Fruit fly (Drosophila melanogaster) whole organism, wandering third instar larva: Measurements from ENCODE around the gene CG17027.

ENCODE experiments used
- CG32264 ChIP-seq: fragments of 200-800 bp; sonication (Bioruptor generic); optimal IDR thresholded peaks from 2 replicates; lab custom pipeline; 2016; ENCODE audit warnings: missing biosample characterization, missing genetic modification characterization
- CrebA ChIP-seq: fragments of 200-800 bp; sonication (Bioruptor generic); optimal IDR thresholded peaks from 2 replicates; lab custom pipeline; 2016; ENCODE audit warnings: missing biosample characterization, mild to moderate bottlenecking, missing genetic modification characterization, borderline replicate concordance
- Dfd ChIP-seq: fragments of >200 bp; optimal IDR thresholded peaks from 2 replicates; lab custom pipeline; 2017; ENCODE audit warnings: missing biosample characterization, missing genetic modification characterization
- GATAd ChIP-seq: sonication (Bioruptor generic); optimal IDR thresholded peaks from 2 replicates; lab custom pipeline; 2016; ENCODE audit warnings: missing biosample characterization, missing genetic modification characterization
- HLH106 ChIP-seq: fragments of 200-800 bp; optimal IDR thresholded peaks from 3 replicates; lab custom pipeline; 2019; ENCODE audit warnings: missing biosample characterization, mild to moderate bottlenecking, missing genetic modification characterization, moderate library complexity
- Hnf4 ChIP-seq: fragments of 200-800 bp; sonication (Bioruptor generic); optimal IDR thresholded peaks from 2 replicates; lab custom pipeline; 2016; ENCODE audit warnings: missing biosample characterization, mild to moderate bottlenecking, missing genetic modification characterization
- Hr78 ChIP-seq: fragments of >200 bp; optimal IDR thresholded peaks from 2 replicates; lab custom pipeline; 2017; ENCODE audit warnings: missing biosample characterization, missing genetic modification characterization
- Hr83 ChIP-seq: fragments of 200-300 bp; sonication (Bioruptor generic); optimal IDR thresholded peaks from 2 replicates; lab custom pipeline; 2016; ENCODE audit warnings: missing biosample characterization, mild to moderate bottlenecking, missing genetic modification characterization, moderate library complexity; ENCODE audit not compliant: poor library complexity, severe bottlenecking
- Jra ChIP-seq: sonication (Bioruptor generic); optimal IDR thresholded peaks from 2 replicates; lab custom pipeline; 2016; ENCODE audit warnings: missing biosample characterization, missing genetic modification characterization
- N ChIP-seq: fragments of >200 bp; optimal IDR thresholded peaks from 2 replicates; lab custom pipeline; 2018; ENCODE audit warnings: missing biosample characterization, missing external identifiers, missing genetic modification characterization
- OdsH ChIP-seq: fragments of 200-800 bp; sonication (Bioruptor generic); optimal IDR thresholded peaks from 2 replicates; lab custom pipeline; 2016; ENCODE audit warnings: missing biosample characterization, mild to moderate bottlenecking, missing genetic modification characterization
- Rel ChIP-seq, 2 experiments: fragments of 200-800 bp; sonication (Bioruptor generic) in 1 of 2; optimal IDR thresholded peaks; 2 replicates in 1 of 2; 3 replicates in 1 of 2; lab custom pipeline; 2016 to 2019; ENCODE audit warnings: mild to moderate bottlenecking in 2 of 2, missing biosample characterization in 2 of 2, missing genetic modification characterization in 2 of 2, moderate library complexity in 1 of 2
- Sp1 ChIP-seq: fragments of 200-800 bp; sonication (Bioruptor generic); optimal IDR thresholded peaks from 3 replicates; lab custom pipeline; 2019; ENCODE audit warnings: missing biosample characterization, mild to moderate bottlenecking, missing genetic modification characterization, moderate library complexity
- Vsx2 ChIP-seq: fragments of 200-300, 225-300 bp; sonication (Bioruptor generic); optimal IDR thresholded peaks from 2 replicates; lab custom pipeline; 2018; ENCODE audit warnings: missing biosample characterization, missing genetic modification characterization; ENCODE audit not compliant: partially characterized antibody
- br ChIP-seq: fragments of 200-800 bp; sonication (Bioruptor generic); optimal IDR thresholded peaks from 2 replicates; lab custom pipeline; 2016; ENCODE audit warnings: missing biosample characterization, missing genetic modification characterization
- brk ChIP-seq: fragments of 200-800 bp; sonication (Bioruptor generic); optimal IDR thresholded peaks from 2 replicates; lab custom pipeline; 2016; ENCODE audit warnings: missing biosample characterization, mild to moderate bottlenecking, missing genetic modification characterization
- dl ChIP-seq, 2 experiments: fragments of 175-275, 200-275 bp in 1 of 2; fragments of 200-275 bp in 1 of 2; sonication (Bioruptor generic); optimal IDR thresholded peaks; lab custom pipeline; 2018; ENCODE audit warnings: mild to moderate bottlenecking in 2 of 2, missing biosample characterization in 2 of 2, missing genetic modification characterization in 2 of 2, moderate library complexity in 2 of 2; ENCODE audit not compliant: partially characterized antibody in 2 of 2, insufficient read depth in 1 of 2
- dmrt93B ChIP-seq: fragments of 200-800 bp; sonication (Bioruptor generic); optimal IDR thresholded peaks from 2 replicates; lab custom pipeline; 2018; ENCODE audit warnings: missing biosample characterization, mild to moderate bottlenecking, missing genetic modification characterization
- dsf ChIP-seq: sonication (Bioruptor generic); optimal IDR thresholded peaks from 2 replicates; lab custom pipeline; 2016; ENCODE audit warnings: missing biosample characterization, missing genetic modification characterization, borderline replicate concordance
- ey ChIP-seq: fragments of 200-800 bp; sonication (Bioruptor generic); optimal IDR thresholded peaks from 2 replicates; lab custom pipeline; 2016; ENCODE audit warnings: missing biosample characterization, missing genetic modification characterization
- foxo ChIP-seq, 2 experiments: fragments of 200-800 bp; sonication (Bioruptor generic); optimal IDR thresholded peaks; 2 replicates in 1 of 2; 3 replicates in 1 of 2; lab custom pipeline; 2016 to 2017; ENCODE audit warnings: missing biosample characterization in 2 of 2, missing genetic modification characterization in 2 of 2
- fru ChIP-seq: fragments of 200-800 bp; sonication (Bioruptor generic); optimal IDR thresholded peaks from 3 replicates; lab custom pipeline; 2016; ENCODE audit warnings: missing biosample characterization, mild to moderate bottlenecking, missing genetic modification characterization
- h ChIP-seq: fragments of 200-800 bp; sonication (Bioruptor generic); optimal IDR thresholded peaks from 3 replicates; lab custom pipeline; 2016; ENCODE audit warnings: missing biosample characterization, mild to moderate bottlenecking, missing genetic modification characterization
- jim ChIP-seq: fragments of 175-275, 200-325 bp; sonication (Bioruptor generic); optimal IDR thresholded peaks from 2 replicates; lab custom pipeline; 2016; ENCODE audit warnings: missing biosample characterization, mild to moderate bottlenecking, missing genetic modification characterization
- pan ChIP-seq: fragments of >200 bp; optimal IDR thresholded peaks from 2 replicates; lab custom pipeline; 2017
- psq ChIP-seq: fragments of 200-800 bp; sonication (Bioruptor generic); optimal IDR thresholded peaks from 3 replicates; lab custom pipeline; 2017; ENCODE audit warnings: missing biosample characterization, mild to moderate bottlenecking, missing genetic modification characterization, moderate library complexity
- rgr ChIP-seq: fragments of 200-800 bp; sonication (Bioruptor generic); optimal IDR thresholded peaks from 3 replicates; lab custom pipeline; 2016; ENCODE audit warnings: missing biosample characterization, mild to moderate bottlenecking, missing genetic modification characterization
- sage ChIP-seq: fragments of 200-800 bp; sonication (Bioruptor generic); optimal IDR thresholded peaks from 2 replicates; lab custom pipeline; 2016; ENCODE audit warnings: missing biosample characterization, mild to moderate bottlenecking, missing genetic modification characterization
- sv ChIP-seq: fragments of 200-800 bp; sonication (Bioruptor generic); optimal IDR thresholded peaks from 3 replicates; lab custom pipeline; 2016; ENCODE audit warnings: missing biosample characterization, missing genetic modification characterization
- tai ChIP-seq: sonication (Bioruptor generic); optimal IDR thresholded peaks from 2 replicates; lab custom pipeline; 2016; ENCODE audit warnings: missing biosample characterization, missing genetic modification characterization
- usp ChIP-seq: fragments of >200 bp; optimal IDR thresholded peaks from 2 replicates; lab custom pipeline; 2017; ENCODE audit warnings: missing biosample characterization, missing genetic modification characterization
- woc ChIP-seq: sonication (Bioruptor generic); optimal IDR thresholded peaks from 2 replicates; lab custom pipeline; 2016; ENCODE audit warnings: missing biosample characterization, mild to moderate bottlenecking, missing genetic modification characterization

The CG17027 gene

dm6 chr3L:15998217-15998616 lies 18.3 kb downstream of the CG17027 start:
- no peak for TF ChIP-seq dl (GFP tag; optimal IDR thresholded peaks at IDR 0.05; lab: Kevin White, UChicago; ENCODE audit: insufficient read depth in 1 of 2, partially characterized antibody in 2 of 2)
- no peak for TF ChIP-seq Hr78
- no peak for TF ChIP-seq Jra
- no peak for TF ChIP-seq tai (GFP tag; lab: Kevin White, UChicago)
- TF ChIP-seq Vsx2 = no peak
- TF ChIP-seq psq (GFP tag; lab: Kevin White, UChicago) = no peak
- no peak for TF ChIP-seq jim (GFP tag; lab: Kevin White, UChicago)
- TF ChIP-seq N (GFP tag; lab: Kevin White, UChicago) = no peak
- no peak for TF ChIP-seq sv (GFP tag; lab: Kevin White, UChicago)
- TF ChIP-seq sage (GFP tag; lab: Kevin White, UChicago) = no peak

- TF ChIP-seq pan (lab: Kevin White, UChicago) = no peak
- TF ChIP-seq psq (GFP tag; lab: Kevin White, UChicago) = peak; percentile 37
- peak; percentile 15 for TF ChIP-seq rgr (GFP tag; lab: Kevin White, UChicago)
- TF ChIP-seq usp (GFP tag; lab: Kevin White, UChicago) = no peak
- TF ChIP-seq HLH106 (tag; lab: Kevin White, UChicago) = no peak
- TF ChIP-seq dsf (GFP tag; lab: Kevin White, UChicago) = no peak
- no peak for TF ChIP-seq dmrt93B (GFP tag; lab: Kevin White, UChicago)
- no peak for TF ChIP-seq CrebA (GFP tag; lab: Kevin White, UChicago)
- TF ChIP-seq Rel (GFP tag; optimal IDR thresholded peaks at IDR 0.05; lab: Kevin White, UChicago) = no peak
- TF ChIP-seq Rel (tag; optimal IDR thresholded peaks at IDR 0.05; lab: Kevin White, UChicago) = peak; percentile 90
- no peak for TF ChIP-seq OdsH (GFP tag; lab: Kevin White, UChicago)
- TF ChIP-seq Hr83 = no peak
- no peak for TF ChIP-seq dl (GFP tag; optimal IDR thresholded peaks at IDR 0.05; lab: Kevin White, UChicago; ENCODE audit: insufficient read depth in 1 of 2, partially characterized antibody in 2 of 2)
- TF ChIP-seq Hr78 = no peak
- TF ChIP-seq Dfd (GFP tag; lab: Kevin White, UChicago) = no peak
- no peak for TF ChIP-seq ey (GFP tag; lab: Kevin White, UChicago)
- no peak for TF ChIP-seq tai (GFP tag; lab: Kevin White, UChicago)
- TF ChIP-seq woc (GFP tag; lab: Kevin White, UChicago) = no peak
- peak; percentile 26 for TF ChIP-seq fru (GFP tag; lab: Kevin White, UChicago)
These were observed 19.6 kb downstream of the CG17027 start for dm6 chr3L:15999358-16000005.

dm6 chr3L:16001164-16001679 lies 21.3 kb downstream of the CG17027 start:
- TF ChIP-seq woc (GFP tag; lab: Kevin White, UChicago) (peak; percentile 30), Sp1 (GFP tag; lab: Kevin White, UChicago) (peak; percentile 54), CG32264 (GFP tag; lab: Kevin White, UChicago) (peak; percentile 6), pan (lab: Kevin White, UChicago) (no peak), fru (GFP tag; lab: Kevin White, UChicago) (peak; percentile 70), ey (GFP tag; lab: Kevin White, UChicago) (peak; percentile 77), h (GFP tag; lab: Kevin White, UChicago) (peak; percentile 76), Vsx2 (no peak), Hnf4 (GFP tag; lab: Kevin White, UChicago) (peak; percentile 47), brk (GFP tag; lab: Kevin White, UChicago) (peak; percentile 42), foxo (GFP tag; optimal IDR thresholded peaks at IDR 0.05; lab: Kevin White, UChicago) (peak in 1 of 2 experiments; percentile 68), sv (GFP tag; lab: Kevin White, UChicago) (peak; percentile 55), tai (GFP tag; lab: Kevin White, UChicago) (no peak), br (GFP tag; lab: Kevin White, UChicago) (peak; percentile 66), HLH106 (tag; lab: Kevin White, UChicago) (peak; percentile 62), psq (GFP tag; lab: Kevin White, UChicago) (peak; percentile 38), rgr (GFP tag; lab: Kevin White, UChicago) (peak; percentile 66), OdsH (GFP tag; lab: Kevin White, UChicago) (peak; percentile 79), Jra (peak; percentile 34), Rel (GFP tag; optimal IDR thresholded peaks at IDR 0.05; lab: Kevin White, UChicago) (no peak), Rel (tag; optimal IDR thresholded peaks at IDR 0.05; lab: Kevin White, UChicago) (peak; percentile 58), GATAd (GFP tag; lab: Kevin White, UChicago) (no peak)
